Fruit fly (Drosophila melanogaster): ENCODE data around the gene pHCl-1.

DNA sequence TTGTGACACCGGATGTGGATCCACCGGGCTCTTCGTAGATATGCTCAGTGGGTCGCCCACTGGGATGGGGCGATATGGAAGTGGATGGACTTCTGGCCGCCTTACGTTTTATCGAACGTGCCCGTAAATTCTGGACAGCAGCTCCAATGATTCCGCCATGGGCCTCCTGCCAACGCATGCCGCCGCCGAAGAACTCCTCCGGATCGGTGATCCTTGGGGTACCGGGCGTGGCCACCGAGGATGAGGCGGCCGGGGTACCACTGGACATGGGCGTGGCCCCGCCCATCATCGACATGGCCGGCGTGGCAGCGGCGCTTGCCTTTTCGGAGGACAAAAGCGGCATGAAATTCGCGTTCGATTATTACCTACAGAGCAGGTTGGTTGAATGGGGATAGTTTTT, 42.8 kb downstream of the pHCl-1 start:
- TF ChIP-seq CG8478 (optimal IDR thresholded peaks at IDR 0.05) (no peak), usp (GFP tag; optimal IDR thresholded peaks at IDR 0.05) (no peak)

Data from whole organism.